Fruit fly (Drosophila melanogaster): ENCODE measurements around the gene CG15525.

Gene CG15525

DNA sequence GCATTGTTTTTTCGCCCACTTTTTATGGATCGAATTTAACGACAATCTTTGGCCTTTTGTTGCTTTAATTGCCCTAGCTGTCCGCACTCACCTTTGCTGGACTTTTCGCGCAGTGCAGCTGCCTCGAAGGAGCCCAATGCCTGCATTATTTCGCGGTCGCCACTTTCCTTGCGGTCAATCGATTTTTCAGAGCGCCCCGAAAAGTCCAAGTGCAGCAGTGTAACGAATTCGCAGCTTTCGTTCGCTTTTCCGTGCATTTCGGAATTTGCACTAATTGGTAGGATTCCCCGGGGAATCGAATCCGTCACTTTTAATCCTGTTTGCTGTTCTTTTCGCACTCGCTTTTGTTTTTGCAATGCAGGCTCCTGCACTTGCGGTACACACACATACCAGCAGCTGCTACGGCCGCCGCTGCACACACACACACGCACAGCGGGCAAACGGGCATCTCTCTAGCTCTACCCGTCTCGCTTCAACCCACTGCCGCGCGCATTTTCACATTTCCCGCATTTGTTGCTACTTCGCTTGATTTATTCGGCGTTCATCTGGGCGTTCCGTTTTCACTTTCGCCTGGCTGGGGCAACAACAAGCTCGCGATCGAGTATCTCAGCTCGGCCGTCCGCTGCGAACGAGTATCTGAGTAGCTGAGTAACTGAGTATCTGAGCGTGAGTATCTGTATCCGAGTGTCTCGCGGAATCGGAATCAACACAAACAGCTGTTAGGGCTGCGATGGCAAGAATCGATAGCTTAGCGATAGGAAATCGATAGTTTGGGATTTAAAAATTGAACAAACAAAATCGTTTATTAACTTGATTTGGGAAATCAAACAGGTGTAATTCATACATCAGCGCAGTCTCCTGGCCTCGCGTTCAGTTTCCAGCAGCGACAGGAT lies 24.3 kb upstream of the CG15525 start, which contains the start of gene Mgat2 (continued):
- TF ChIP-seq twi (tag; optimal IDR thresholded peaks at IDR 0.05) = peak; percentile 57
- TF ChIP-seq CG12659 (GFP tag; optimal IDR thresholded peaks at IDR 0.05) = peak; percentile 29
- peak; percentile 44 for TF ChIP-seq CG10267 (tag; optimal IDR thresholded peaks at IDR 0.05)
- peak; percentile 90 for TF ChIP-seq zen2 (GFP tag; IDR thresholded peaks at IDR 0.05; ENCODE audit: partially characterized antibody)
- peak; percentile 45 for TF ChIP-seq gro (GFP tag; optimal IDR thresholded peaks at IDR 0.05)
- TF ChIP-seq CG6791 (GFP tag; IDR thresholded peaks at IDR 0.05; ENCODE audit: partially characterized antibody) = peak; percentile 86
- TF ChIP-seq NFAT (GFP tag; IDR thresholded peaks at IDR 0.05) = no peak
- peak; percentile 91 for TF ChIP-seq Scr (GFP tag; IDR thresholded peaks at IDR 0.05; ENCODE audit: partially characterized antibody)
- TF ChIP-seq jigr1 (GFP tag; IDR thresholded peaks at IDR 0.05) = no peak
- TF ChIP-seq wek (GFP tag; optimal IDR thresholded peaks at IDR 0.05) = peak; percentile 70
- peak; percentile 58 for TF ChIP-seq CG8478 (optimal IDR thresholded peaks at IDR 0.05)
- peak; percentile 44 for TF ChIP-seq Xrp1 (GFP tag; IDR thresholded peaks at IDR 0.05)
- no peak for TF ChIP-seq Mes4 (GFP tag; optimal IDR thresholded peaks at IDR 0.05)
- TF ChIP-seq Dek (tag; optimal IDR thresholded peaks at IDR 0.05) = peak; percentile 43
- peak; percentile 83 for TF ChIP-seq CG8924 (tag; optimal IDR thresholded peaks at IDR 0.05)
- TF ChIP-seq pfk (GFP tag; optimal IDR thresholded peaks at IDR 0.05) = peak; percentile 83
- TF ChIP-seq NC2β (GFP tag; optimal IDR thresholded peaks at IDR 0.05) = peak; percentile 41
- no peak for TF ChIP-seq pum (GFP tag; optimal IDR thresholded peaks at IDR 0.05)
- peak; percentile 62 for TF ChIP-seq CG4707 (GFP tag; optimal IDR thresholded peaks at IDR 0.05)
- TF ChIP-seq Sry-β (GFP tag; optimal IDR thresholded peaks at IDR 0.05) = peak; percentile 56
- peak; percentile 77; the same call in 2 of the 3 replicates for TF ChIP-seq mld (GFP tag; IDR thresholded peaks at IDR 0.05; ENCODE audit: partially characterized antibody)
- peak; percentile 72 for TF ChIP-seq nerfin-2 (GFP tag; IDR thresholded peaks at IDR 0.05; ENCODE audit: partially characterized antibody)
- no peak for TF ChIP-seq CG17328 (GFP tag; IDR thresholded peaks at IDR 0.05)
- peak; percentile 18 for TF ChIP-seq HHEX (GFP tag; optimal IDR thresholded peaks at IDR 0.05)
- peak; percentile 39 for TF ChIP-seq stwl (tag; optimal IDR thresholded peaks at IDR 0.05)
- TF ChIP-seq peb (GFP tag; IDR thresholded peaks at IDR 0.05) = no peak
- peak; percentile 5 for TF ChIP-seq CG33213 (GFP tag; optimal IDR thresholded peaks at IDR 0.05)
- TF ChIP-seq Doc3 (GFP tag; IDR thresholded peaks at IDR 0.05; ENCODE audit: partially characterized antibody) = peak; percentile 94
- peak; percentile 33; the same call in 1 of the 2 replicates for TF ChIP-seq gt (GFP tag; IDR thresholded peaks at IDR 0.05)
- no peak for TF ChIP-seq Ada2b (GFP tag; IDR thresholded peaks at IDR 0.05)
- TF ChIP-seq NfI (GFP tag; optimal IDR thresholded peaks at IDR 0.05) = peak; percentile 16
- no peak for TF ChIP-seq Asciz (GFP tag; optimal IDR thresholded peaks at IDR 0.05)
- TF ChIP-seq MTF-1 (GFP tag; optimal IDR thresholded peaks at IDR 0.05; ENCODE audit: borderline replicate concordance) = peak; percentile 62
- no peak for TF ChIP-seq btn (GFP tag; optimal IDR thresholded peaks at IDR 0.05)
- no peak for TF ChIP-seq cas (GFP tag; IDR thresholded peaks at IDR 0.05)
- no peak for TF ChIP-seq h (optimal IDR thresholded peaks at IDR 0.05)
- no peak for TF ChIP-seq trem (tag; optimal IDR thresholded peaks at IDR 0.05)
- peak; percentile 69 for TF ChIP-seq odd (GFP tag; optimal IDR thresholded peaks at IDR 0.05)
- no peak for TF ChIP-seq Lim3 (GFP tag; IDR thresholded peaks at IDR 0.05)
- no peak for TF ChIP-seq fu2 (GFP tag; optimal IDR thresholded peaks at IDR 0.05)
- no peak for TF ChIP-seq emc (GFP tag; optimal IDR thresholded peaks at IDR 0.05)
- TF ChIP-seq CG12391 (tag; optimal IDR thresholded peaks at IDR 0.05) = peak; percentile 6
- TF ChIP-seq schlank (tag; optimal IDR thresholded peaks at IDR 0.05) = no peak
- TF ChIP-seq ewg (GFP tag; optimal IDR thresholded peaks at IDR 0.05) = no peak
- peak; percentile 63 for TF ChIP-seq CG6254 (GFP tag; optimal IDR thresholded peaks at IDR 0.05)
- TF ChIP-seq CG17359 (tag; optimal IDR thresholded peaks at IDR 0.05) = no peak
- TF ChIP-seq Adf1 (GFP tag; IDR thresholded peaks at IDR 0.05) = peak; percentile 61; the same call in 1 of the 2 replicates
- peak; percentile 42 for TF ChIP-seq CG31365 (tag; optimal IDR thresholded peaks at IDR 0.05)
